Worm (Caenorhabditis elegans): ENCODE data around the gene fbxa-136.

Gene fbxa-136

ce11 chrV:17532686-17533085 lies 11.9 kb downstream of the fbxa-136 start, which contains the start of gene C18D4.3:
Gene C18D4.3 (minus strand): TSS chrV:17532786.
- TF ChIP-seq nfya-1 (tag; optimal IDR thresholded peaks at IDR 0.05) = no peak
- no peak for TF ChIP-seq K02D7.2 (tag; optimal IDR thresholded peaks at IDR 0.05)
- TF ChIP-seq eyg-1 (tag; optimal IDR thresholded peaks at IDR 0.05) = no peak
- TF ChIP-seq fkh-6 (tag; optimal IDR thresholded peaks at IDR 0.05) = no peak
- no peak for TF ChIP-seq K09A11.1 (tag; optimal IDR thresholded peaks at IDR 0.05; ENCODE audit: insufficient read depth)
- no peak for TF ChIP-seq madf-2 (tag; optimal IDR thresholded peaks at IDR 0.05)
- no peak for TF ChIP-seq tbx-7 (tag; optimal IDR thresholded peaks at IDR 0.05)
- TF ChIP-seq che-1 (tag; optimal IDR thresholded peaks at IDR 0.05) = no peak
- no peak for TF ChIP-seq fkh-10 (GFP tag; optimal IDR thresholded peaks at IDR 0.05)

ce11 chrV:17533200-17533599 lies 12.4 kb downstream of the fbxa-136 start:
- TF ChIP-seq ceh-45 (GFP tag; IDR thresholded peaks at IDR 0.05) (no peak), lim-6 (tag; optimal IDR thresholded peaks at IDR 0.05) (no peak), hlh-15 (tag; optimal IDR thresholded peaks at IDR 0.05) (no peak), sdc-2 (tag; optimal IDR thresholded peaks at IDR 0.05) (no peak), ref-2 (tag; optimal IDR thresholded peaks at IDR 0.05) (no peak), hlh-6 (tag; optimal IDR thresholded peaks at IDR 0.05) (no peak), hlh-30 (tag; optimal IDR thresholded peaks at IDR 0.05; ENCODE audit: insufficient read depth) (no peak)

- TF ChIP-seq ahr-1 (tag; optimal IDR thresholded peaks at IDR 0.05) (no peak), ceh-45 (GFP tag; IDR thresholded peaks at IDR 0.05) (no peak), tbx-2 (tag; optimal IDR thresholded peaks at IDR 0.05) (no peak), K09A11.1 (tag; optimal IDR thresholded peaks at IDR 0.05; ENCODE audit: insufficient read depth) (no peak), hlh-13 (GFP tag; optimal IDR thresholded peaks at IDR 0.05) (no peak), ceh-34 (tag; optimal IDR thresholded peaks at IDR 0.05) (no peak), gmeb-2 (tag; optimal IDR thresholded peaks at IDR 0.05) (no peak), syd-9 (tag; optimal IDR thresholded peaks at IDR 0.05) (no peak), eyg-1 (tag; optimal IDR thresholded peaks at IDR 0.05) (no peak), ceh-6 (GFP tag; optimal IDR thresholded peaks at IDR 0.05) (no peak), C08G9.2 (tag; optimal IDR thresholded peaks at IDR 0.05) (no peak), ceh-18 (tag; optimal IDR thresholded peaks at IDR 0.05) (no peak), Y22D7AL.16 (tag; optimal IDR thresholded peaks at IDR 0.05) (no peak)
Measured at ce11 chrV:17538279-17538896, 17.6 kb downstream of the fbxa-136 start, which contains the start of gene C18D4.6. Gene C18D4.6 (minus strand): TSS chrV:17538375.

ce11 chrV:17539289-17539688 lies 18.5 kb downstream of the fbxa-136 start:
- TF ChIP-seq unc-55 (GFP tag; optimal IDR thresholded peaks at IDR 0.05) (no peak), ceh-24 (tag; optimal IDR thresholded peaks at IDR 0.05) (no peak), mec-3 (tag; optimal IDR thresholded peaks at IDR 0.05; ENCODE audit: borderline replicate concordance) (no peak), ceh-48 (tag; optimal IDR thresholded peaks at IDR 0.05) (peak; percentile 37), K02D7.2 (tag; optimal IDR thresholded peaks at IDR 0.05) (no peak), elt-2 (tag; optimal IDR thresholded peaks at IDR 0.05) (no peak), hlh-13 (GFP tag; optimal IDR thresholded peaks at IDR 0.05) (no peak)

ce11 chrV:17540295-17540694 lies 19.5 kb downstream of the fbxa-136 start, which contains the start of gene srz-25:
Gene srz-25 (plus strand): TSS chrV:17540595.
- TF ChIP-seq sdc-2 (tag; optimal IDR thresholded peaks at IDR 0.05) (no peak), elt-4 (tag; optimal IDR thresholded peaks at IDR 0.05) (no peak), pqm-1 (tag; optimal IDR thresholded peaks at IDR 0.05) (no peak), pax-1 (tag; optimal IDR thresholded peaks at IDR 0.05) (no peak), F13H6.1 (tag; optimal IDR thresholded peaks at IDR 0.05) (no peak), sox-2 (GFP tag; IDR thresholded peaks at IDR 0.05) (no peak), C08G9.2 (tag; optimal IDR thresholded peaks at IDR 0.05) (no peak), eyg-1 (tag; optimal IDR thresholded peaks at IDR 0.05) (no peak)
